Worm (Caenorhabditis elegans) whole organism, L4 larva: ENCODE results near the gene fbxc-25.
A peak's percentile ranks its signal among the peaks of the same experiment; 100 is the strongest.

Source experiments
- D1046.2 ChIP-seq: fragments of 200-800 bp; sonication (Bioruptor generic); IDR thresholded peaks from 2 replicates; pipeline ENCODE4 v1.3.6; 2022; ENCODE audit warnings: missing genetic modification characterization, missing compliant biosample characterization
- F44E2.7 ChIP-seq: fragments of 200-800 bp; sonication (Bioruptor generic); IDR thresholded peaks from 2 replicates; pipeline ENCODE4 v2.1.2; 2022; ENCODE audit warnings: missing genetic modification characterization, missing compliant biosample characterization
- T20F7.1 ChIP-seq: fragments of 200-800 bp; sonication (Bioruptor generic); optimal IDR thresholded peaks from 2 replicates; lab custom pipeline; 2018; ENCODE audit warnings: mild to moderate bottlenecking, missing genetic modification characterization, missing compliant biosample characterization
- T26A8.4 ChIP-seq: fragments of 200-800 bp; sonication (Bioruptor generic); IDR thresholded peaks from 2 replicates; pipeline ENCODE4 v1.3.6; 2022; ENCODE audit warnings: missing genetic modification characterization, missing compliant biosample characterization
- ZK546.5 ChIP-seq, 2 experiments: sonication (generic microtip); optimal IDR thresholded peaks; 2 replicates each; lab custom pipeline; 2017; ENCODE audit warnings: missing biosample characterization in 2 of 2, missing genetic modification characterization in 2 of 2
- ama-1 ChIP-seq: fragments of 150-350 bp; optimal IDR thresholded peaks from 2 replicates; lab custom pipeline; 2014; ENCODE audit warnings: inconsistent platforms, mixed read lengths
- arid-1 ChIP-seq: fragments of 200-800 bp; sonication (Bioruptor generic); conservative IDR thresholded peaks from 2 replicates; pipeline ENCODE4 v1.3.6; 2022; ENCODE audit warnings: missing genetic modification reagents, missing genetic modification characterization, missing compliant biosample characterization
- ceh-32 ChIP-seq: sonication (generic microtip); optimal IDR thresholded peaks from 2 replicates; lab custom pipeline; 2016; ENCODE audit warnings: mild to moderate bottlenecking, missing genetic modification characterization, missing compliant biosample characterization; ENCODE audit not compliant: poor library complexity
- ceh-82 ChIP-seq: sonication (generic microtip); optimal IDR thresholded peaks from 2 replicates; lab custom pipeline; 2017; ENCODE audit warnings: missing biosample characterization, missing genetic modification characterization
- cey-2 ChIP-seq: sonication (generic microtip); optimal IDR thresholded peaks from 3 replicates; lab custom pipeline; 2017; ENCODE audit warnings: missing genetic modification characterization, mild to moderate bottlenecking, missing compliant biosample characterization, antibody characterized with exemption, borderline replicate concordance; ENCODE audit not compliant: insufficient read depth
- ctbp-1 ChIP-seq: fragments of 200-800 bp; sonication (Bioruptor generic); IDR thresholded peaks from 2 replicates; pipeline ENCODE4 v1.3.6; 2022; ENCODE audit warnings: missing genetic modification reagents, missing genetic modification characterization, missing compliant biosample characterization
- daf-12 ChIP-seq: fragments of 150-350 bp; optimal IDR thresholded peaks from 2 replicates; lab custom pipeline; 2014; ENCODE audit warnings: missing biosample characterization, missing genetic modification reagents, missing genetic modification characterization
- daf-16 ChIP-seq, 3 experiments: sonication (generic microtip); optimal IDR thresholded peaks; 2 replicates each; lab custom pipeline; 2016 to 2017; ENCODE audit warnings: missing genetic modification characterization in 3 of 3, missing genetic modification reagents in 3 of 3, mild to moderate bottlenecking in 2 of 3, missing compliant biosample characterization in 2 of 3, missing biosample characterization in 1 of 3, moderate library complexity in 1 of 3
- daf-8 ChIP-seq: fragments of 200-800 bp; sonication (Bioruptor generic); IDR thresholded peaks from 2 replicates; pipeline ENCODE4 v1.3.6; 2022; ENCODE audit warnings: missing genetic modification characterization, missing compliant biosample characterization
- dmd-6 ChIP-seq: fragments of 200-800 bp; sonication (Bioruptor generic); IDR thresholded peaks from 2 replicates; pipeline ENCODE4 v1.3.6; 2022; ENCODE audit warnings: missing genetic modification reagents, missing genetic modification characterization, missing compliant biosample characterization
- dmd-8 ChIP-seq: fragments of 200-800 bp; sonication (Bioruptor generic); IDR thresholded peaks from 2 replicates; pipeline ENCODE4 v1.3.6; 2022; ENCODE audit warnings: missing genetic modification characterization, missing compliant biosample characterization
- dmd-9 ChIP-seq: fragments of 200-800 bp; sonication (Bioruptor generic); IDR thresholded peaks from 2 replicates; pipeline ENCODE4 v1.3.6; 2022; ENCODE audit warnings: missing genetic modification reagents, missing genetic modification characterization, missing compliant biosample characterization
- dve-1 ChIP-seq: sonication (generic microtip); optimal IDR thresholded peaks from 2 replicates; lab custom pipeline; 2017; ENCODE audit warnings: antibody characterized with exemption, mild to moderate bottlenecking, missing genetic modification characterization, missing compliant biosample characterization; ENCODE audit not compliant: insufficient read depth
- egl-43 ChIP-seq: fragments of 200-800 bp; sonication (Bioruptor generic); IDR thresholded peaks from 2 replicates; pipeline ENCODE4 v1.3.6; 2022; ENCODE audit warnings: missing genetic modification reagents, missing genetic modification characterization, missing compliant biosample characterization
- fkh-10 ChIP-seq: fragments of 150-350 bp; optimal IDR thresholded peaks from 2 replicates; lab custom pipeline; 2014; ENCODE audit warnings: missing biosample characterization, missing genetic modification reagents, missing genetic modification characterization
- fos-1 ChIP-seq: fragments of 150-350 bp; optimal IDR thresholded peaks from 2 replicates; lab custom pipeline; 2014; ENCODE audit warnings: missing biosample characterization, missing genetic modification characterization
- hif-1 ChIP-seq, 2 experiments: sonication (generic microtip); optimal IDR thresholded peaks; 2 replicates each; lab custom pipeline; 2016 to 2017; ENCODE audit warnings: missing compliant biosample characterization in 2 of 2, missing genetic modification characterization in 2 of 2, missing genetic modification reagents in 2 of 2, missing genotype in 2 of 2, mild to moderate bottlenecking in 1 of 2
- hlh-11 ChIP-seq: fragments of 200-800 bp; sonication (Bioruptor generic); optimal IDR thresholded peaks from 2 replicates; lab custom pipeline; 2018; ENCODE audit warnings: mild to moderate bottlenecking, missing genetic modification characterization, missing compliant biosample characterization
- hlh-30 ChIP-seq: sonication (generic microtip); optimal IDR thresholded peaks from 2 replicates; lab custom pipeline; 2017; ENCODE audit warnings: antibody characterized with exemption, mild to moderate bottlenecking, missing genetic modification characterization, missing compliant biosample characterization; ENCODE audit not compliant: insufficient read depth
- lim-7 ChIP-seq: fragments of 200-800 bp; sonication (Bioruptor generic); IDR thresholded peaks from 2 replicates; pipeline ENCODE4 v1.3.6; 2022; ENCODE audit warnings: missing genetic modification characterization, missing compliant biosample characterization
- lin-1 ChIP-seq: fragments of 200-800 bp; sonication (Bioruptor generic); IDR thresholded peaks from 2 replicates; pipeline ENCODE4 v1.3.6; 2022; ENCODE audit warnings: missing genetic modification reagents, missing genetic modification characterization, missing compliant biosample characterization
- lin-15B ChIP-seq: fragments of 150-350 bp; sonication (generic microtip); optimal IDR thresholded peaks from 3 replicates; lab custom pipeline; 2014; ENCODE audit warnings: missing biosample characterization, missing genetic modification characterization
- lin-29 ChIP-seq: fragments of 200-800 bp; sonication (Bioruptor generic); IDR thresholded peaks from 2 replicates; pipeline ENCODE4 v1.3.6; 2022; ENCODE audit warnings: missing genetic modification reagents, missing genetic modification characterization, missing compliant biosample characterization
- madf-5 ChIP-seq, 2 experiments: fragments of 200-800 bp; sonication (Bioruptor generic); IDR thresholded peaks; 2 replicates each; pipeline ENCODE4 v1.3.6; 2022; ENCODE audit warnings: missing compliant biosample characterization in 2 of 2, missing genetic modification characterization in 2 of 2
- mdt-29 ChIP-seq: fragments of 200-800 bp; sonication (Bioruptor generic); IDR thresholded peaks from 2 replicates; pipeline ENCODE4 v1.3.6; 2022; ENCODE audit warnings: missing genetic modification reagents, missing genetic modification characterization, missing compliant biosample characterization
- mxl-2 ChIP-seq: fragments of 200-800 bp; sonication (Bioruptor generic); conservative IDR thresholded peaks from 2 replicates; pipeline ENCODE4 v1.3.6; 2022; ENCODE audit warnings: missing genetic modification reagents, missing genetic modification characterization, missing compliant biosample characterization
- mxl-3 ChIP-seq: fragments of 200-800 bp; sonication (Bioruptor generic); optimal IDR thresholded peaks from 2 replicates; lab custom pipeline; 2018; ENCODE audit warnings: mild to moderate bottlenecking, missing genetic modification characterization, missing compliant biosample characterization
- nhr-102 ChIP-seq: sonication (generic microtip); optimal IDR thresholded peaks from 2 replicates; lab custom pipeline; 2016; ENCODE audit warnings: mild to moderate bottlenecking, missing genetic modification characterization, moderate library complexity, missing compliant biosample characterization
- nhr-28 ChIP-seq: fragments of 150-350 bp; optimal IDR thresholded peaks from 2 replicates; lab custom pipeline; 2014; ENCODE audit warnings: missing biosample characterization, missing genetic modification characterization
- nhr-41 ChIP-seq: fragments of 200-800 bp; sonication (Bioruptor generic); IDR thresholded peaks from 2 replicates; pipeline ENCODE4 v1.3.6; 2022; ENCODE audit warnings: missing genetic modification reagents, missing genetic modification characterization, missing compliant biosample characterization
- nhr-77 ChIP-seq: fragments of 150-350 bp; optimal IDR thresholded peaks from 2 replicates; lab custom pipeline; 2014; ENCODE audit warnings: missing biosample characterization, missing genetic modification characterization
- pha-4 ChIP-seq, 2 experiments: fragments of 150-350 bp in 1 of 2; fragments of 200-800 bp in 1 of 2; sonication (Bioruptor generic) in 1 of 2; IDR thresholded peaks in 1 of 2; optimal IDR thresholded peaks in 1 of 2; 2 replicates each; pipeline versions ENCODE4 v1.3.6 to Lab custom; 2014 to 2022; ENCODE audit warnings: missing genetic modification characterization in 2 of 2, missing genetic modification reagents in 2 of 2, missing biosample characterization in 1 of 2, missing compliant biosample characterization in 1 of 2
- pqm-1 ChIP-seq: sonication (generic microtip); optimal IDR thresholded peaks from 2 replicates; lab custom pipeline; 2017; ENCODE audit warnings: missing biosample characterization, missing genetic modification characterization
- rbr-2 ChIP-seq: sonication (generic microtip); optimal IDR thresholded peaks from 2 replicates; lab custom pipeline; 2016; ENCODE audit warnings: missing genotype, missing genetic modification characterization, missing compliant biosample characterization
- sdz-12 ChIP-seq: fragments of 200-800 bp; sonication (Bioruptor generic); optimal IDR thresholded peaks from 2 replicates; lab custom pipeline; 2018; ENCODE audit warnings: mild to moderate bottlenecking, missing genetic modification characterization, missing compliant biosample characterization
- set-16 ChIP-seq: fragments of 200-800 bp; sonication (Bioruptor generic); IDR thresholded peaks from 2 replicates; pipeline ENCODE4 v1.3.6; 2022; ENCODE audit warnings: missing genetic modification reagents, missing genetic modification characterization, missing compliant biosample characterization
- skn-1 ChIP-seq: fragments of 150-350 bp; optimal IDR thresholded peaks from 2 replicates; lab custom pipeline; 2014; ENCODE audit warnings: missing biosample characterization, missing genetic modification characterization
- snpc-1.2 ChIP-seq: fragments of 200-800 bp; sonication (Bioruptor generic); IDR thresholded peaks from 2 replicates; pipeline ENCODE4 v1.3.6; 2022; ENCODE audit warnings: missing genetic modification reagents, missing genetic modification characterization, missing compliant biosample characterization
- spr-1 ChIP-seq: sonication (generic microtip); optimal IDR thresholded peaks from 2 replicates; lab custom pipeline; 2016; ENCODE audit warnings: mild to moderate bottlenecking, missing genetic modification characterization, missing compliant biosample characterization
- spr-3 ChIP-seq: fragments of 200-800 bp; sonication (Bioruptor generic); optimal IDR thresholded peaks from 2 replicates; lab custom pipeline; 2018; ENCODE audit warnings: mild to moderate bottlenecking, missing genetic modification characterization, missing compliant biosample characterization
- unc-39 ChIP-seq: sonication (generic microtip); optimal IDR thresholded peaks from 2 replicates; lab custom pipeline; 2017; ENCODE audit warnings: missing biosample characterization, missing genetic modification characterization
- zfp-2 ChIP-seq: sonication (generic microtip); optimal IDR thresholded peaks from 2 replicates; lab custom pipeline; 2016; ENCODE audit warnings: mild to moderate bottlenecking, missing genetic modification characterization, missing compliant biosample characterization
- zfp-3 ChIP-seq: fragments of 200-800 bp; sonication (Bioruptor generic); conservative IDR thresholded peaks from 2 replicates; pipeline ENCODE4 v1.3.6; 2022; ENCODE audit warnings: missing genetic modification reagents, missing genetic modification characterization, missing compliant biosample characterization

fbxc-25 gene

DNA sequence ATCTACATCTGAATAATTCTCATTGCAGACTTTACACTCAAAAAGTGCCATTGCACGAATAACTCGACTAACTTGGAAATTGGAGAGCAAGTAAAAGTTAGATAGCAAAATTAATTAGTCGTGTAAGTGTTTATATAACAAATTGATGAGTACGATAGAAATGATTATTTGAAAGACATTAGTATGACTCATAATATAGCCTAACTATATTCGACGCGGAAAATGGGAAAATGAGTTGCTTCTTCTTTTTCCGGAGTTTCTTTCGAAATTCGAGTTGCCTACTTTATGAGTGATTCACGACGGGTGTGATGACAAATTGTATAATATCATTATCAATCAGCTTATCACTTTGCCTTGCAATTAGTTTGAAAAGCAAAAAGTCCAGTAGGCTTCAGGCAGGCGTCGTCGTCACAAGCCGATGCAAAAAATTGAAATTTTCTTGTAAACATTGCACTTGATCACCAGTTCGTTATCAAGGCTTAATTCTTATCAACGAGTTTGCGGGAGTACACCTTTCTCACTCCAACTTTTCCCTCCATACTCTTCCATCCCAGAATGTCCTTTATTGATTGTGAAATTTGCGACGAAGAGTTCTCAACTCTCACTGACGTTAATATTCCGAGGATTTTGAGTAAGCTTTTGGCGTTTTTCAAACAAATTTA, 26.9 kb upstream of the fbxc-25 start, which contains the start of the genes ZK1240.6 and ZK1240.2:
TSS of gene ZK1240.6 (minus strand) at position 51 of the 662 bp plus-strand sequence.
TSS of gene ZK1240.2 (plus strand) at position 520 of the 662 bp plus-strand sequence.
- TF ChIP-seq hlh-11 (tag; lab: Kevin White, UChicago): peak; percentile 55
- TF ChIP-seq lin-15B (tag; lab: Kevin White, UChicago): no peak
- no peak for TF ChIP-seq mxl-3 (GFP tag; lab: Kevin White, UChicago)
- TF ChIP-seq hif-1 (tag; optimal IDR thresholded peaks at IDR 0.05; lab: Kevin White, UChicago): no peak
- no peak for TF ChIP-seq set-16 (GFP tag; lab: Robert Waterston, UW)
- TF ChIP-seq nhr-28 (tag; lab: Kevin White, UChicago): peak; percentile 69
- TF ChIP-seq mdt-29: no peak
- no peak for TF ChIP-seq fos-1 (tag; lab: Kevin White, UChicago)
- TF ChIP-seq T26A8.4 (GFP tag; lab: Robert Waterston, UW): no peak
- TF ChIP-seq lin-1: peak; percentile 17; the same call in 1 of the 2 replicates
- TF ChIP-seq lin-29 (GFP tag; lab: Robert Waterston, UW): no peak
- TF ChIP-seq daf-16 (GFP tag; optimal IDR thresholded peaks at IDR 0.05; lab: Kevin White, UChicago): no peak
- TF ChIP-seq daf-16 (tag; optimal IDR thresholded peaks at IDR 0.05; lab: Kevin White, UChicago): peak; percentile 72
- TF ChIP-seq dve-1: peak; percentile 51
- TF ChIP-seq zfp-2 (tag; lab: Kevin White, UChicago): no peak
- no peak for TF ChIP-seq spr-3 (GFP tag; lab: Kevin White, UChicago)
- no peak for TF ChIP-seq ceh-82 (tag; lab: Kevin White, UChicago)
- TF ChIP-seq egl-43 (GFP tag; lab: Robert Waterston, UW): no peak
- no peak for TF ChIP-seq F44E2.7 (GFP tag; lab: Robert Waterston, UW)
- no peak for TF ChIP-seq nhr-102
- no peak for TF ChIP-seq T20F7.1
- TF ChIP-seq mxl-2 (GFP tag; lab: Robert Waterston, UW): no peak
- TF ChIP-seq rbr-2: no peak
- no peak for TF ChIP-seq ctbp-1
- peak; percentile 29 for TF ChIP-seq hlh-30
- TF ChIP-seq pqm-1 (tag; lab: Kevin White, UChicago): peak; percentile 85
- TF ChIP-seq dmd-6 (GFP tag; lab: Robert Waterston, UW): peak; percentile 76

DNA sequence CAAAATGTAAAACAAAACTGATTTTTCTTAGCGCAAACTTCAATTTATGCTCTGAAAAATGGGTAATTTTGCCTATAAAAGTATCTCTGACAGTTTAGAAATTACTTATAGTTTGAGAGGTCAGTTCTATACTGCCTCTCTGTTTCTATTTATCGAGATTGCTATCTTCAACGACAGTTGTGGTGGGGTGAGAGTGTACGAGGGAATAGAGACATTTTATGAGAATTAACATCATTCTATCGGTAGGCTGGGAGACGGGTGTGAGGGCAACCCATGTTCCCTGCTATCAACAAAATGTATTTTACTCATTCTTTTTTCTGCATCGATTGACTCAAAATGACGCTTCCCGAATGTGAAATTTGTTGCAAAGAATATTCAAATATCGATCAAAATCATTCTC, 24.0 kb upstream of the fbxc-25 start, which contains the start of gene ZK1240.3:
TSS of gene ZK1240.3 (plus strand) at position 238 of the 400 bp plus-strand sequence.
- no peak for TF ChIP-seq daf-8
- TF ChIP-seq ctbp-1: no peak
- no peak for TF ChIP-seq lin-15B (tag; lab: Kevin White, UChicago)
- TF ChIP-seq snpc-1.2 (GFP tag; lab: Robert Waterston, UW): no peak
- TF ChIP-seq fkh-10: no peak
- TF ChIP-seq spr-1: no peak
- no peak for TF ChIP-seq pha-4 (GFP tag; IDR thresholded peaks at IDR 0.05; lab: Robert Waterston, UW)
- no peak for TF ChIP-seq pha-4 (tag; optimal IDR thresholded peaks at IDR 0.05; lab: Kevin White, UChicago)
- TF ChIP-seq lin-1: no peak
- no peak for TF ChIP-seq ama-1
- no peak for TF ChIP-seq ZK546.5 (tag; optimal IDR thresholded peaks at IDR 0.05; lab: Kevin White, UChicago)
- TF ChIP-seq nhr-28 (tag; lab: Kevin White, UChicago): peak; percentile 78
- no peak for TF ChIP-seq zfp-3
- TF ChIP-seq arid-1 (GFP tag; lab: Robert Waterston, UW): no peak
- no peak for TF ChIP-seq dmd-8 (GFP tag; lab: Robert Waterston, UW)
- TF ChIP-seq skn-1: no peak
- TF ChIP-seq sdz-12: no peak
- TF ChIP-seq lim-7: no peak
- TF ChIP-seq cey-2 (tag; lab: Kevin White, UChicago): no peak
- peak; percentile 55; the same call in 1 of the 2 replicates for TF ChIP-seq nhr-41 (GFP tag; lab: Robert Waterston, UW)
- no peak for TF ChIP-seq ceh-32 (tag; lab: Kevin White, UChicago)
- no peak for TF ChIP-seq ceh-82 (tag; lab: Kevin White, UChicago)
- no peak for TF ChIP-seq daf-12 (tag; lab: Kevin White, UChicago)
- TF ChIP-seq nhr-77: no peak
- no peak for TF ChIP-seq madf-5 (GFP tag; IDR thresholded peaks at IDR 0.05; lab: Robert Waterston, UW)
- no peak for TF ChIP-seq egl-43 (GFP tag; lab: Robert Waterston, UW)
- no peak for TF ChIP-seq unc-39 (tag; lab: Kevin White, UChicago)
- no peak for TF ChIP-seq dmd-9 (GFP tag; lab: Robert Waterston, UW)
- no peak for TF ChIP-seq D1046.2 (GFP tag; lab: Robert Waterston, UW)
